Worm (Caenorhabditis elegans) whole organism, young adult: ENCODE measurements around the gene clec-25.

Source experiments
- B0019.2 ChIP-seq: fragments of 200-800 bp; sonication (Bioruptor generic); conservative IDR thresholded peaks from 2 replicates; pipeline ENCODE4 v1.3.6; 2022; ENCODE audit warnings: missing genetic modification reagents, missing genetic modification characterization, missing compliant biosample characterization
- B0035.1 ChIP-seq: sonication (generic microtip); optimal IDR thresholded peaks from 2 replicates; lab custom pipeline; 2016; ENCODE audit warnings: missing genetic modification characterization, mild to moderate bottlenecking, missing compliant biosample characterization, missing genotype, missing genetic modification reagents
- B0261.1 ChIP-seq: sonication (generic microtip); optimal IDR thresholded peaks from 2 replicates; lab custom pipeline; 2016; ENCODE audit warnings: mild to moderate bottlenecking, missing genetic modification characterization, moderate library complexity, missing compliant biosample characterization
- B0336.3 ChIP-seq: fragments of 200-800 bp; sonication (Bioruptor generic); IDR thresholded peaks from 2 replicates; pipeline ENCODE4 v1.3.6; 2022; ENCODE audit warnings: missing genetic modification characterization, missing compliant biosample characterization
- C06A6.2 ChIP-seq: fragments of 200-800 bp; sonication (Bioruptor generic); conservative IDR thresholded peaks from 2 replicates; pipeline ENCODE4 v1.3.6; 2022; ENCODE audit warnings: missing genetic modification characterization, missing compliant biosample characterization
- C17E4.6 ChIP-seq: fragments of 200-800 bp; sonication (Bioruptor generic); IDR thresholded peaks from 2 replicates; pipeline ENCODE4 v1.3.6; 2022; ENCODE audit warnings: missing genetic modification reagents, missing genetic modification characterization, missing compliant biosample characterization
- F10E7.11 ChIP-seq: sonication (generic microtip); optimal IDR thresholded peaks from 2 replicates; lab custom pipeline; 2017; ENCODE audit warnings: mild to moderate bottlenecking, missing genetic modification characterization, moderate library complexity, missing compliant biosample characterization
- F33H1.4 ChIP-seq: fragments of 200-800 bp; sonication (Bioruptor generic); IDR thresholded peaks from 2 replicates; pipeline ENCODE4 v1.3.6; 2022; ENCODE audit warnings: missing genetic modification reagents, missing genetic modification characterization, missing compliant biosample characterization
- F37B4.10 ChIP-seq: fragments of 200-800 bp; sonication (Bioruptor generic); IDR thresholded peaks from 2 replicates; pipeline ENCODE4 v1.3.6; 2022; ENCODE audit warnings: missing genetic modification characterization, missing compliant biosample characterization
- T07F8.4 ChIP-seq: sonication (generic microtip); optimal IDR thresholded peaks from 2 replicates; lab custom pipeline; 2016; ENCODE audit warnings: mild to moderate bottlenecking, missing genetic modification characterization, moderate library complexity, missing compliant biosample characterization
- Y67H2A.10 ChIP-seq: fragments of 200-800 bp; sonication (Bioruptor generic); conservative IDR thresholded peaks from 2 replicates; pipeline ENCODE4 v1.3.6; 2022; ENCODE audit warnings: missing genetic modification reagents, missing genetic modification characterization, missing compliant biosample characterization
- ama-1 ChIP-seq, 3 experiments: fragments of 150-350 bp in 1 of 3; sonication (generic microtip) in 2 of 3; optimal IDR thresholded peaks; 2 replicates each; lab custom pipeline; 2014 to 2018; ENCODE audit warnings: missing biosample characterization in 2 of 3, missing genetic modification characterization in 2 of 3, missing genetic modification reagents in 2 of 3
- atf-7 ChIP-seq: sonication (generic microtip); optimal IDR thresholded peaks from 2 replicates; lab custom pipeline; 2017; ENCODE audit warnings: mild to moderate bottlenecking, missing genetic modification characterization, missing compliant biosample characterization
- cebp-1 ChIP-seq, 2 experiments: fragments of 200-800 bp in 1 of 2; sonication (Bioruptor generic) in 1 of 2; sonication (generic microtip) in 1 of 2; IDR thresholded peaks in 1 of 2; optimal IDR thresholded peaks in 1 of 2; 2 replicates each; pipeline versions ENCODE4 v1.3.6 to Lab custom; 2017 to 2022; ENCODE audit warnings: missing compliant biosample characterization in 2 of 2, missing genetic modification characterization in 2 of 2, mild to moderate bottlenecking in 1 of 2, missing genetic modification reagents in 1 of 2, moderate library complexity in 1 of 2
- cebp-2 ChIP-seq: fragments of 200-800 bp; sonication (Bioruptor generic); IDR thresholded peaks from 2 replicates; pipeline ENCODE4 v1.3.6; 2022; ENCODE audit warnings: missing genetic modification characterization, missing compliant biosample characterization
- ceh-100 ChIP-seq: fragments of 200-800 bp; sonication (Bioruptor generic); IDR thresholded peaks from 2 replicates; pipeline ENCODE4 v1.3.6; 2022; ENCODE audit warnings: missing genetic modification reagents, missing genetic modification characterization, missing compliant biosample characterization
- ceh-40 ChIP-seq: fragments of 200-800 bp; sonication (Bioruptor generic); IDR thresholded peaks from 2 replicates; pipeline ENCODE4 v1.3.6; 2022; ENCODE audit warnings: missing genetic modification characterization, missing compliant biosample characterization
- ceh-58 ChIP-seq: fragments of 200-800 bp; sonication (Bioruptor generic); IDR thresholded peaks from 2 replicates; pipeline ENCODE4 v1.3.6; 2022; ENCODE audit warnings: missing genetic modification characterization, missing compliant biosample characterization
- ceh-79 ChIP-seq: sonication (generic microtip); optimal IDR thresholded peaks from 2 replicates; lab custom pipeline; 2017; ENCODE audit warnings: mild to moderate bottlenecking, missing genetic modification characterization, missing compliant biosample characterization
- ceh-91 ChIP-seq: fragments of 200-800 bp; sonication (Bioruptor generic); IDR thresholded peaks from 2 replicates; pipeline ENCODE4 v1.3.6; 2022; ENCODE audit warnings: missing genetic modification reagents, missing genetic modification characterization, missing compliant biosample characterization
- die-1 ChIP-seq: sonication (generic microtip); optimal IDR thresholded peaks from 2 replicates; lab custom pipeline; 2016; ENCODE audit warnings: missing genotype, mild to moderate bottlenecking, missing genetic modification characterization, missing compliant biosample characterization
- dpff-1 ChIP-seq: sonication (generic microtip); optimal IDR thresholded peaks from 2 replicates; lab custom pipeline; 2017; ENCODE audit warnings: mild to moderate bottlenecking, missing genetic modification characterization, missing compliant biosample characterization
- dpl-1 ChIP-seq: fragments of 150-350 bp; optimal IDR thresholded peaks from 2 replicates; lab custom pipeline; 2014; ENCODE audit warnings: missing biosample characterization, missing genetic modification reagents, missing genetic modification characterization
- egrh-3 ChIP-seq: fragments of 200-800 bp; sonication (Bioruptor generic); IDR thresholded peaks from 2 replicates; pipeline ENCODE4 v1.3.6; 2022; ENCODE audit warnings: missing genetic modification reagents, missing genetic modification characterization, missing compliant biosample characterization
- him-1 ChIP-seq: sonication (generic microtip); optimal IDR thresholded peaks from 2 replicates; lab custom pipeline; 2016; ENCODE audit warnings: missing genotype, missing genetic modification reagents, missing genetic modification characterization, missing compliant biosample characterization
- hlh-12 ChIP-seq: sonication (generic microtip); optimal IDR thresholded peaks from 2 replicates; lab custom pipeline; 2016; ENCODE audit warnings: missing genetic modification characterization, missing compliant biosample characterization
- hmg-20 ChIP-seq: fragments of 200-800 bp; sonication (Bioruptor generic); IDR thresholded peaks from 2 replicates; pipeline ENCODE4 v1.3.6; 2022; ENCODE audit warnings: missing genetic modification reagents, missing genetic modification characterization, missing compliant biosample characterization
- hrde-1 ChIP-seq: sonication (generic microtip); optimal IDR thresholded peaks from 2 replicates; lab custom pipeline; 2016; ENCODE audit warnings: missing genetic modification characterization, mild to moderate bottlenecking, missing compliant biosample characterization, moderate library complexity, missing genotype, missing genetic modification reagents, borderline replicate concordance
- lin-35 ChIP-seq, 3 experiments: fragments of 150-350 bp in 2 of 3; sonication (generic microtip) in 1 of 3; optimal IDR thresholded peaks; 2 replicates each; lab custom pipeline; 2014 to 2018; ENCODE audit warnings: missing biosample characterization in 3 of 3, missing genetic modification characterization in 3 of 3, missing genetic modification reagents in 3 of 3
- madf-3 ChIP-seq: fragments of 200-800 bp; sonication (Bioruptor generic); IDR thresholded peaks from 2 replicates; pipeline ENCODE4 v1.3.6; 2022; ENCODE audit warnings: missing genetic modification reagents, missing genetic modification characterization, missing compliant biosample characterization
- madf-6 ChIP-seq: fragments of 200-800 bp; sonication (Bioruptor generic); IDR thresholded peaks from 2 replicates; pipeline ENCODE4 v1.3.6; 2022; ENCODE audit warnings: missing genetic modification reagents, missing genetic modification characterization, missing compliant biosample characterization
- madf-8 ChIP-seq: fragments of 200-800 bp; sonication (Bioruptor generic); conservative IDR thresholded peaks from 2 replicates; pipeline ENCODE4 v1.3.6; 2022; ENCODE audit warnings: missing genetic modification reagents, missing genetic modification characterization, missing compliant biosample characterization
- mel-28 ChIP-seq: sonication (generic microtip); optimal IDR thresholded peaks from 2 replicates; lab custom pipeline; 2016; ENCODE audit warnings: borderline replicate concordance, mild to moderate bottlenecking, missing genetic modification characterization, missing compliant biosample characterization
- mxl-1 ChIP-seq: sonication (generic microtip); optimal IDR thresholded peaks from 2 replicates; lab custom pipeline; 2016; ENCODE audit warnings: missing genetic modification characterization, missing compliant biosample characterization
- nhr-27 ChIP-seq: fragments of 200-800 bp; sonication (Bioruptor generic); optimal IDR thresholded peaks from 2 replicates; lab custom pipeline; 2018; ENCODE audit warnings: mild to moderate bottlenecking, missing genetic modification characterization, moderate library complexity, missing compliant biosample characterization
- nhr-80 ChIP-seq: sonication (generic microtip); optimal IDR thresholded peaks from 2 replicates; lab custom pipeline; 2016; ENCODE audit warnings: missing genetic modification characterization, missing compliant biosample characterization
- rec-8 ChIP-seq, 2 experiments: sonication (generic microtip); optimal IDR thresholded peaks; 2 replicates each; lab custom pipeline; 2016; ENCODE audit warnings: mild to moderate bottlenecking in 2 of 2, missing genetic modification characterization in 2 of 2, missing genetic modification reagents in 2 of 2, missing genotype in 2 of 2, missing biosample characterization in 1 of 2, missing compliant biosample characterization in 1 of 2, moderate library complexity in 1 of 2
- repo-1 ChIP-seq: sonication (generic microtip); optimal IDR thresholded peaks from 2 replicates; lab custom pipeline; 2017; ENCODE audit warnings: mild to moderate bottlenecking, missing genetic modification characterization, missing compliant biosample characterization
- rpc-1 ChIP-seq, 2 experiments: fragments of 150-350 bp in 1 of 2; sonication (generic microtip) in 1 of 2; optimal IDR thresholded peaks; 2 replicates each; lab custom pipeline; 2014 to 2018; ENCODE audit warnings: missing biosample characterization in 1 of 2, missing genetic modification characterization in 1 of 2, missing genetic modification reagents in 1 of 2, missing genotype in 1 of 2
- sea-2 ChIP-seq: fragments of 200-800 bp; sonication (Bioruptor generic); IDR thresholded peaks from 2 replicates; pipeline ENCODE4 v1.3.6; 2022; ENCODE audit warnings: missing genetic modification characterization, missing compliant biosample characterization
- snpc-4 ChIP-seq, 5 experiments: fragments of 150-350 bp in 1 of 5; sonication (generic microtip) in 4 of 5; optimal IDR thresholded peaks; 2 replicates each; lab custom pipeline; 2014 to 2018; ENCODE audit warnings: missing genetic modification characterization in 5 of 5, missing biosample characterization in 3 of 5, antibody characterized with exemption in 2 of 5, mild to moderate bottlenecking in 2 of 5, missing compliant biosample characterization in 2 of 5, missing genotype in 2 of 5, moderate library complexity in 2 of 5, missing genetic modification reagents in 1 of 5
- sptf-2 ChIP-seq: fragments of 200-800 bp; sonication (Bioruptor generic); optimal IDR thresholded peaks from 2 replicates; lab custom pipeline; 2018; ENCODE audit warnings: mild to moderate bottlenecking, missing genetic modification characterization, missing compliant biosample characterization
- tbp1 ChIP-seq: fragments of 200-800 bp; sonication (Bioruptor generic); optimal IDR thresholded peaks from 2 replicates; lab custom pipeline; 2018; ENCODE audit warnings: mild to moderate bottlenecking, missing genetic modification characterization, missing compliant biosample characterization
- tbx-9 ChIP-seq: sonication (generic microtip); optimal IDR thresholded peaks from 2 replicates; lab custom pipeline; 2016; ENCODE audit warnings: borderline replicate concordance, missing genetic modification characterization, inconsistent platforms, missing compliant biosample characterization
- unc-62 ChIP-seq: fragments of 150-350 bp; optimal IDR thresholded peaks from 2 replicates; lab custom pipeline; 2014; ENCODE audit warnings: missing biosample characterization, missing genetic modification reagents, missing genetic modification characterization
- xnd-1 ChIP-seq: sonication (generic microtip); optimal IDR thresholded peaks from 2 replicates; lab custom pipeline; 2016; ENCODE audit warnings: missing genotype, missing genetic modification reagents, missing genetic modification characterization, missing compliant biosample characterization
- ztf-22 ChIP-seq: fragments of 200-800 bp; sonication (Bioruptor generic); optimal IDR thresholded peaks from 2 replicates; lab custom pipeline; 2018; ENCODE audit warnings: mild to moderate bottlenecking, missing genetic modification characterization, moderate library complexity, missing compliant biosample characterization
- ztf-25 ChIP-seq: fragments of 200-800 bp; sonication (Bioruptor generic); IDR thresholded peaks from 2 replicates; pipeline ENCODE4 v1.3.6; 2022; ENCODE audit warnings: missing genetic modification reagents, missing genetic modification characterization, missing compliant biosample characterization

clec-25 gene

DNA sequence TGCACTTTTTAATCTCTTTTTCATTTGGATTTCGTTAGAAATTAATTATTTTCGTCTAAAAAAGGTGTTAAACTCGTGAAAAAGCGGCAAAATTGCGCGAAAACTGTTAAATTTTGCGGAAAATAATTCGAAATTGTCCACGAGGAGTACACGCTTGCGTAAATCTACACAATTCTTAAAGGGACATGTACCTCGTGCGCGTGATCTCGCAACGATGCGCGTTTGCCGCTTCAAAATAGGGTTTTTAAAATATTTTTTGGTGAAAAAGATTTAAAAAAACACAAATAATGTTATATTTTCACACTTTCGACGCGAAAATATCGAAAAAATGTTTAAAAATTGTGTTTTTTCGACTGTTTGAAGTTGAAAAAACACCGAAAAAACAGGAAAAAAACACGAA is 49.7 kb upstream of the clec-25 start (continued):
- TF ChIP-seq nhr-80 (no peak), ceh-58 (GFP tag; lab: Robert Waterston, UW) (no peak), ama-1 (optimal IDR thresholded peaks at IDR 0.05; lab: Kevin White, UChicago) (no peak), ama-1 (GFP tag; optimal IDR thresholded peaks at IDR 0.05; lab: Kevin White, UChicago) (no peak), T07F8.4 (tag; lab: Kevin White, UChicago) (no peak), F37B4.10 (no peak), cebp-2 (GFP tag; lab: Robert Waterston, UW) (no peak), B0019.2 (GFP tag; lab: Robert Waterston, UW) (peak; percentile 82), nhr-27 (tag; lab: Kevin White, UChicago) (no peak), ztf-22 (GFP tag; lab: Kevin White, UChicago) (no peak), snpc-4 (GFP tag; optimal IDR thresholded peaks at IDR 0.05; lab: Kevin White, UChicago) (no peak), snpc-4 (tag; optimal IDR thresholded peaks at IDR 0.05; lab: Kevin White, UChicago) (no peak), him-1 (no peak), C06A6.2 (GFP tag; lab: Robert Waterston, UW) (no peak), sptf-2 (GFP tag; lab: Kevin White, UChicago) (no peak), ceh-40 (GFP tag; lab: Robert Waterston, UW) (no peak), ceh-91 (GFP tag; lab: Robert Waterston, UW) (peak; percentile 49; the same call in 1 of the 2 replicates), egrh-3 (GFP tag; lab: Robert Waterston, UW) (no peak), hrde-1 (no peak), ceh-79 (tag; lab: Kevin White, UChicago) (no peak), ceh-100 (GFP tag; lab: Robert Waterston, UW) (no peak), rec-8 (tag; optimal IDR thresholded peaks at IDR 0.05; lab: Kevin White, UChicago) (no peak), C17E4.6 (no peak), cebp-1 (GFP tag; IDR thresholded peaks at IDR 0.05; lab: Robert Waterston, UW) (no peak), cebp-1 (tag; optimal IDR thresholded peaks at IDR 0.05; lab: Kevin White, UChicago) (no peak), unc-62 (GFP tag; lab: Kevin White, UChicago) (no peak), dpff-1 (tag; lab: Kevin White, UChicago) (no peak), rpc-1 (optimal IDR thresholded peaks at IDR 0.05; lab: Kevin White, UChicago) (no peak), rpc-1 (tag; optimal IDR thresholded peaks at IDR 0.05; lab: Kevin White, UChicago) (no peak), F33H1.4 (GFP tag; lab: Robert Waterston, UW) (peak; percentile 69), dpl-1 (GFP tag; lab: Kevin White, UChicago) (peak; percentile 35), mxl-1 (tag; lab: Kevin White, UChicago) (no peak), F10E7.11 (tag; lab: Kevin White, UChicago) (no peak), die-1 (tag; lab: Kevin White, UChicago) (no peak), B0336.3 (GFP tag; lab: Robert Waterston, UW) (no peak), madf-3 (GFP tag; lab: Robert Waterston, UW) (no peak), B0261.1 (tag; lab: Kevin White, UChicago) (no peak), madf-8 (GFP tag; lab: Robert Waterston, UW) (0 out of 2 replicates have a peak, but pooled peaks have one; percentile 28), repo-1 (no peak), madf-6 (GFP tag; lab: Robert Waterston, UW) (peak; percentile 48; the same call in 1 of the 2 replicates), mel-28 (tag; lab: Kevin White, UChicago) (no peak), atf-7 (tag; lab: Kevin White, UChicago) (no peak), tbp1 (peak; percentile 17), sea-2 (no peak), hmg-20 (GFP tag; lab: Robert Waterston, UW) (no peak), lin-35 (GFP tag; optimal IDR thresholded peaks at IDR 0.05; lab: Kevin White, UChicago) (no peak), hlh-12 (tag; lab: Kevin White, UChicago) (no peak), B0035.1 (tag; lab: Kevin White, UChicago) (no peak), tbx-9 (tag; lab: Kevin White, UChicago) (no peak), ztf-25 (no peak), Y67H2A.10 (no peak), xnd-1 (tag; lab: Kevin White, UChicago) (no peak)
